Worm (Caenorhabditis elegans) whole organism, mixed stage, embryonic: ENCODE data around the gene Y41C4A.12.
A peak's percentile ranks its signal among the peaks of the same experiment; 100 is the strongest.
"Not testable (repeated sequence)": the region's sequence is repeated elsewhere in the genome, so short reads cannot be mapped to it uniquely, and the experiment has no call there.

Source experiments
- M03D4.4 ChIP-seq: sonication (generic microtip); optimal IDR thresholded peaks from 2 replicates; lab custom pipeline; 2017; ENCODE audit warnings: mild to moderate bottlenecking, missing genetic modification characterization, missing compliant biosample characterization
- bed-3 ChIP-seq: fragments of 200-800 bp; sonication (Bioruptor generic); optimal IDR thresholded peaks from 3 replicates; lab custom pipeline; 2018; ENCODE audit warnings: mild to moderate bottlenecking, missing genetic modification characterization, moderate library complexity, missing compliant biosample characterization
- blmp-1 ChIP-seq: fragments of 150-350 bp; optimal IDR thresholded peaks from 2 replicates; lab custom pipeline; 2014; ENCODE audit warnings: missing biosample characterization, missing genetic modification characterization
- ceh-39 ChIP-seq: fragments of 150-350 bp; optimal IDR thresholded peaks from 2 replicates; lab custom pipeline; 2014; ENCODE audit warnings: missing biosample characterization, missing genetic modification characterization
- ceh-43 ChIP-seq: fragments of 200-800 bp; sonication (Bioruptor generic); optimal IDR thresholded peaks from 2 replicates; lab custom pipeline; 2018; ENCODE audit warnings: mild to moderate bottlenecking, missing genetic modification characterization, moderate library complexity, missing compliant biosample characterization
- ceh-83 ChIP-seq: fragments of 200-800 bp; sonication (Bioruptor generic); optimal IDR thresholded peaks from 2 replicates; lab custom pipeline; 2018; ENCODE audit warnings: mild to moderate bottlenecking, missing genetic modification characterization, missing compliant biosample characterization
- ces-1 ChIP-seq: fragments of 150-350 bp; optimal IDR thresholded peaks from 2 replicates; lab custom pipeline; 2014; ENCODE audit warnings: missing biosample characterization, missing genetic modification reagents, missing genetic modification characterization
- cnd-1 ChIP-seq: fragments of 200-800 bp; sonication (Bioruptor generic); optimal IDR thresholded peaks from 2 replicates; lab custom pipeline; 2018; ENCODE audit warnings: mild to moderate bottlenecking, missing genetic modification characterization, missing compliant biosample characterization
- drap-1 ChIP-seq: fragments of 200-800 bp; sonication (Bioruptor generic); optimal IDR thresholded peaks from 3 replicates; lab custom pipeline; 2018; ENCODE audit warnings: mild to moderate bottlenecking, missing genetic modification characterization, missing compliant biosample characterization
- elt-1 ChIP-seq: sonication (generic microtip); optimal IDR thresholded peaks from 2 replicates; lab custom pipeline; 2017; ENCODE audit warnings: missing genetic modification characterization, mild to moderate bottlenecking, missing compliant biosample characterization, antibody characterized with exemption, moderate library complexity, borderline replicate concordance; ENCODE audit not compliant: insufficient read depth
- elt-3 ChIP-seq: fragments of 150-350 bp; optimal IDR thresholded peaks from 2 replicates; lab custom pipeline; 2014; ENCODE audit warnings: missing biosample characterization, missing genetic modification characterization
- flh-1 ChIP-seq: fragments of 200-800 bp; sonication (Bioruptor generic); optimal IDR thresholded peaks from 2 replicates; lab custom pipeline; 2018; ENCODE audit warnings: mild to moderate bottlenecking, missing genetic modification characterization, moderate library complexity, missing compliant biosample characterization
- hlh-1 ChIP-seq: fragments of 150-350 bp; optimal IDR thresholded peaks from 2 replicates; lab custom pipeline; 2014; ENCODE audit warnings: missing biosample characterization, missing genetic modification reagents, missing genetic modification characterization
- lsy-2 ChIP-seq: fragments of 150-350 bp; optimal IDR thresholded peaks from 2 replicates; lab custom pipeline; 2014; ENCODE audit warnings: missing biosample characterization, missing genetic modification characterization
- mep-1 ChIP-seq: fragments of 150-350 bp; optimal IDR thresholded peaks from 2 replicates; lab custom pipeline; 2017; ENCODE audit warnings: missing biosample characterization, missing genetic modification reagents, missing genetic modification characterization, inconsistent platforms
- mls-2 ChIP-seq: sonication (generic microtip); optimal IDR thresholded peaks from 2 replicates; lab custom pipeline; 2016; ENCODE audit warnings: mild to moderate bottlenecking, missing genetic modification characterization, moderate library complexity, missing compliant biosample characterization
- nhr-12 ChIP-seq: fragments of 150-350 bp; optimal IDR thresholded peaks from 2 replicates; lab custom pipeline; 2014; ENCODE audit warnings: missing biosample characterization, missing genetic modification characterization
- nhr-2 ChIP-seq: fragments of 150-350 bp; optimal IDR thresholded peaks from 2 replicates; lab custom pipeline; 2014; ENCODE audit warnings: missing biosample characterization, missing genetic modification characterization
- nhr-237 ChIP-seq: fragments of 150-350 bp; optimal IDR thresholded peaks from 2 replicates; lab custom pipeline; 2014; ENCODE audit warnings: missing biosample characterization, missing genetic modification characterization
- nhr-28 ChIP-seq: fragments of 150-350 bp; optimal IDR thresholded peaks from 2 replicates; lab custom pipeline; 2014; ENCODE audit warnings: missing biosample characterization, missing genetic modification characterization
- pha-4 ChIP-seq: fragments of 150-350 bp; optimal IDR thresholded peaks from 2 replicates; lab custom pipeline; 2018; ENCODE audit warnings: missing biosample characterization, missing genetic modification reagents, missing genetic modification characterization
- sem-2 ChIP-seq: fragments of 200-800 bp; sonication (Bioruptor generic); optimal IDR thresholded peaks from 2 replicates; lab custom pipeline; 2018; ENCODE audit warnings: mild to moderate bottlenecking, missing genetic modification characterization, missing compliant biosample characterization
- snpc-4 ChIP-seq: fragments of 150-350 bp; optimal IDR thresholded peaks from 2 replicates; lab custom pipeline; 2014; ENCODE audit warnings: missing biosample characterization, missing genetic modification characterization
- sptf-1 ChIP-seq: sonication (generic microtip); optimal IDR thresholded peaks from 2 replicates; lab custom pipeline; 2017; ENCODE audit warnings: mild to moderate bottlenecking, missing genetic modification characterization, moderate library complexity, missing compliant biosample characterization
- tbx-8 ChIP-seq: fragments of 200-800 bp; sonication (Bioruptor generic); optimal IDR thresholded peaks from 2 replicates; lab custom pipeline; 2018; ENCODE audit warnings: mild to moderate bottlenecking, missing genetic modification characterization, moderate library complexity, missing compliant biosample characterization
- unc-39 ChIP-seq: fragments of 150-350 bp; optimal IDR thresholded peaks from 2 replicates; lab custom pipeline; 2014; ENCODE audit warnings: missing biosample characterization, missing genetic modification characterization
- unc-62 ChIP-seq: fragments of 150-350 bp; optimal IDR thresholded peaks from 2 replicates; lab custom pipeline; 2014; ENCODE audit warnings: missing biosample characterization, missing genetic modification reagents, missing genetic modification characterization
- ztf-11 ChIP-seq: fragments of 150-350 bp; optimal IDR thresholded peaks from 2 replicates; lab custom pipeline; 2014; ENCODE audit warnings: missing biosample characterization, missing genetic modification characterization

Gene Y41C4A.12

ce11 chrIII:11726590-11726989 lies at the start of gene Y41C4A.12:
Y41C4A.12 (minus strand) TSS chrIII:11726690.
- TF ChIP-seq elt-3 (tag; lab: Kevin White, UChicago), result no peak
- TF ChIP-seq cnd-1, result no peak
- TF ChIP-seq nhr-237, result no peak
- no peak for TF ChIP-seq ceh-43
- no peak for TF ChIP-seq elt-1
- TF ChIP-seq mls-2 (tag; lab: Kevin White, UChicago), result no peak

DNA sequence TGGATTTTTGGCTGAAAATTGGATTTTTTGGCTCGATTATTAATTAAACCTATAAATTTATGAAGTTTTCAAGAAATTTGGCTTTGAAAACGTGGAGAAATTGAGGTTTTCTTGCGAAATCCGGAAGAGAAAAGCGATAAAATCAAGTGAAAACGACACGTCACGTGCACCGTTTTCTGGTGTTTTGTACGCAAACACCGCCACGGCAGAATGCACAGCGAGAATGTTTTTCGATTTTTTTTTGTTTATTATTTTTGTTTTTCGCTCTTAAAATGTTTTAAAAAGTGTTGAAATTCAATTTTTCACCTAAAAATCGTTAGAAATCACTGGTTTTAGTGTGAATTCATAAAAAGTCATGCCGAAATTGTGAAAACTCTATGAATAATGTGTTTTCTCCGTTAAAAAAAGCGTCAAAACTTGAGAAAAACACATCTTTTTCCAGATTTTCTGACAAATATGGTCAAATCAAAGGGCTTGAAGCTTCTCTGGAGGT lies 48.1 kb upstream of the Y41C4A.12 start, which contains the start of gene immp-1:
Gene immp-1, plus strand, starts transcription at position 443 of the 493 bp plus-strand sequence.
- peak; percentile 19 for TF ChIP-seq lsy-2 (tag; lab: Kevin White, UChicago)
- no peak for TF ChIP-seq nhr-2
- TF ChIP-seq elt-1, result no peak
- peak; percentile 71 for TF ChIP-seq blmp-1 (tag; lab: Kevin White, UChicago)
- TF ChIP-seq ces-1 (GFP tag; lab: Kevin White, UChicago), result peak; percentile 16
- no peak for TF ChIP-seq bed-3 (GFP tag; lab: Kevin White, UChicago)

ce11 chrIII:11773581-11773980 lies 47.1 kb upstream of the Y41C4A.12 start, which contains the start of gene gbf-1:
gbf-1 (minus strand) TSS chrIII:11773681.
- TF ChIP-seq tbx-8 (GFP tag; lab: Kevin White, UChicago); cnd-1; nhr-28 (tag; lab: Kevin White, UChicago): not testable (repeated sequence)

ce11 chrIII:11760634-11761033 lies 34.1 kb upstream of the Y41C4A.12 start:
- TF ChIP-seq ztf-11 (tag; lab: Kevin White, UChicago) (no peak), unc-62 (GFP tag; lab: Kevin White, UChicago) (no peak), ceh-83 (GFP tag; lab: Kevin White, UChicago) (no peak), nhr-237 (no peak), snpc-4 (no peak), nhr-12 (tag; lab: Kevin White, UChicago) (no peak), elt-1 (no peak), ceh-43 (no peak), blmp-1 (tag; lab: Kevin White, UChicago) (no peak), cnd-1 (no peak), flh-1 (no peak), sem-2 (no peak)
- TF ChIP-seq, all 35 proteins: peak for 0

DNA sequence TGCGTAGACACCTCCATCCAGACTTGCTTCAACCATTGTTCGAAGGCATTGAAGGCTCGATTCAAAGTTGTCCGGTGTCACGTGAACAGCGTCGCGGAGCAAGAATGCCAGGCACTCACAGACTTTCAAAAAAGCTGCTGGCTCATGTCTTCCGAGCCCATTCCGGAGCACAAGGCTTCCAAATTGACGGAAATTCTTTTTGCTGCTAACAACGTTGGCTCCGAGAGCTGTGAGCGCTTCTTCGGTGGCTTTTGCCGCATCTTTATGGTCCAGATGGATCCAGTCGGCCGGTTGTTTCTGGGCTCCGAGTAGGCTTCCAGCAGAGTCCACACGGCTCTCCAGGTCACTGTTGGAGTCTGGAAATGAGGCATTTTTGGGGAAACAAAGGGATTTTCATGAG lies 31.4 kb upstream of the Y41C4A.12 start:
- TF ChIP-seq M03D4.4 (tag; lab: Kevin White, UChicago), result no peak
- TF ChIP-seq blmp-1 (tag; lab: Kevin White, UChicago), result no peak
- TF ChIP-seq hlh-1 (tag; lab: Kevin White, UChicago), result no peak
- no peak for TF ChIP-seq pha-4 (tag; lab: Kevin White, UChicago)
- no peak for TF ChIP-seq elt-3 (tag; lab: Kevin White, UChicago)
- TF ChIP-seq ceh-39, result no peak
- TF ChIP-seq sptf-1 (tag; lab: Kevin White, UChicago), result no peak
- TF ChIP-seq flh-1, result no peak
- TF ChIP-seq unc-39, result no peak
- no peak for TF ChIP-seq nhr-28 (tag; lab: Kevin White, UChicago)

DNA sequence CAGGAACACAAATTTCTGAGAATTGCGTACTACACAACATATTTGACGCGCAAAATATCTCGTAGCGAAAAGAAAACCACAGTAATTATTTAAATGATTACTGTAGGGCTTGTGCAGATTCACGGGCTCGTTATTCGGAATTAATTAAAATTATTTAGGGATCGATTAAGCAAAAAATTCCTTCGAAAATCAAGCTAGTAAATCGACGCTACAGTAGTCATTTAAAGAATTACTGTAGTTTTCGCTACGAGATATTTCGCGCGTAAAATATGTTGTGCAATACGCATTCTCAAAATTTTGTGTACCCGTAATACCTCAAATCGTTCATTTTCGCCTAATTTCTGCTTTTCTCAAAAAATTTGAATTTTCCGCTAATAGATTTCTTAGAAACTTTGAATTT lies 24.3 kb upstream of the Y41C4A.12 start:
- TF ChIP-seq nhr-12 (tag; lab: Kevin White, UChicago) (no peak), hlh-1 (tag; lab: Kevin White, UChicago) (no peak)

- TF ChIP-seq nhr-28 (tag; lab: Kevin White, UChicago), result no peak
- TF ChIP-seq M03D4.4 (tag; lab: Kevin White, UChicago), result no peak
- no peak for TF ChIP-seq elt-3 (tag; lab: Kevin White, UChicago)
- TF ChIP-seq ceh-83 (GFP tag; lab: Kevin White, UChicago), result no peak
- TF ChIP-seq ces-1 (GFP tag; lab: Kevin White, UChicago), result no peak
- no peak for TF ChIP-seq elt-1
- no peak for TF ChIP-seq mep-1
- TF ChIP-seq mls-2 (tag; lab: Kevin White, UChicago), result no peak
- TF ChIP-seq hlh-1 (tag; lab: Kevin White, UChicago), result no peak
- no peak for TF ChIP-seq cnd-1
- TF ChIP-seq pha-4 (tag; lab: Kevin White, UChicago), result no peak
- no peak for TF ChIP-seq unc-62 (GFP tag; lab: Kevin White, UChicago)
- no peak for TF ChIP-seq drap-1 (GFP tag; lab: Kevin White, UChicago)
Observed at ce11 chrIII:11750232-11750631, 23.7 kb upstream of the Y41C4A.12 start.
